Worm (Caenorhabditis elegans): ENCODE results near the gene F49E12.10.

ce11 chrII:8382880-8383279 lies 8.0 kb upstream of the F49E12.10 start:
- TF ChIP-seq flh-1 (GFP tag; optimal IDR thresholded peaks at IDR 0.05) (no peak), ces-1 (GFP tag; optimal IDR thresholded peaks at IDR 0.05) (no peak), unc-62 (GFP tag; optimal IDR thresholded peaks at IDR 0.05) (no peak), nhr-12 (tag; optimal IDR thresholded peaks at IDR 0.05) (no peak), tbx-8 (GFP tag; optimal IDR thresholded peaks at IDR 0.05) (no peak), snpc-4 (tag; optimal IDR thresholded peaks at IDR 0.05) (no peak), pha-4 (tag; optimal IDR thresholded peaks at IDR 0.05) (no peak)

Data from whole organism, mixed stage, embryonic.